Worm (Caenorhabditis elegans) whole organism, early embryonic: Measurements from ENCODE around the gene rpa-1.

ENCODE experiments used
- B0310.2 ChIP-seq: sonication (generic microtip); optimal IDR thresholded peaks from 2 replicates; lab custom pipeline; 2016; ENCODE audit warnings: mild to moderate bottlenecking, missing genetic modification characterization, missing compliant biosample characterization
- F13C5.2 ChIP-seq: sonication (generic microtip); optimal IDR thresholded peaks from 2 replicates; lab custom pipeline; 2017; ENCODE audit warnings: mild to moderate bottlenecking, missing genetic modification characterization, inconsistent platforms, missing compliant biosample characterization
- aly-1 ChIP-seq: sonication (generic microtip); optimal IDR thresholded peaks from 2 replicates; lab custom pipeline; 2016; ENCODE audit warnings: missing genetic modification characterization, missing compliant biosample characterization
- ama-1 ChIP-seq: fragments of 150-350 bp; optimal IDR thresholded peaks from 2 replicates; lab custom pipeline; 2014
- ceh-13 ChIP-seq: fragments of 200-800 bp; sonication (Bioruptor generic); optimal IDR thresholded peaks from 2 replicates; lab custom pipeline; 2018; ENCODE audit warnings: mild to moderate bottlenecking, missing genetic modification characterization, missing compliant biosample characterization
- ceh-36 ChIP-seq: sonication (generic microtip); optimal IDR thresholded peaks from 2 replicates; lab custom pipeline; 2016; ENCODE audit warnings: missing genetic modification characterization, inconsistent platforms, missing compliant biosample characterization
- ets-7 ChIP-seq: sonication (generic microtip); optimal IDR thresholded peaks from 2 replicates; lab custom pipeline; 2016; ENCODE audit warnings: missing genotype, missing genetic modification characterization, missing compliant biosample characterization
- flt-1 ChIP-seq: fragments of 200-800 bp; sonication (Bioruptor generic); IDR thresholded peaks from 2 replicates; pipeline ENCODE4 v1.3.6; 2022; ENCODE audit warnings: missing genetic modification characterization, missing compliant biosample characterization
- hmbx-1 ChIP-seq: sonication (generic microtip); optimal IDR thresholded peaks from 2 replicates; lab custom pipeline; 2016; ENCODE audit warnings: mild to moderate bottlenecking, missing genetic modification characterization, missing compliant biosample characterization
- hmg-4 ChIP-seq: fragments of 200-800 bp; sonication (Bioruptor generic); optimal IDR thresholded peaks from 2 replicates; lab custom pipeline; 2018; ENCODE audit warnings: mild to moderate bottlenecking, missing genetic modification characterization, missing compliant biosample characterization
- hnd-1 ChIP-seq: sonication (generic microtip); optimal IDR thresholded peaks from 2 replicates; lab custom pipeline; 2016; ENCODE audit warnings: missing genetic modification characterization, missing compliant biosample characterization
- pes-1 ChIP-seq: fragments of 200-800 bp; sonication (Bioruptor generic); IDR thresholded peaks from 2 replicates; pipeline ENCODE4 v1.3.6; 2022; ENCODE audit warnings: missing genetic modification reagents, missing genetic modification characterization, missing compliant biosample characterization
- scrt-1 ChIP-seq: fragments of 200-800 bp; sonication (Bioruptor generic); IDR thresholded peaks from 2 replicates; pipeline ENCODE4 v1.3.6; 2022; ENCODE audit warnings: missing genetic modification characterization, missing compliant biosample characterization
- sea-1 ChIP-seq: fragments of 200-800 bp; sonication (Bioruptor generic); conservative IDR thresholded peaks from 2 replicates; pipeline ENCODE4 v1.3.6; 2022; ENCODE audit warnings: missing genetic modification characterization, missing compliant biosample characterization
- tbx-11 ChIP-seq: fragments of 200-800 bp; sonication (Bioruptor generic); IDR thresholded peaks from 2 replicates; pipeline ENCODE4 v1.3.6; 2022; ENCODE audit warnings: missing genetic modification characterization, missing compliant biosample characterization
- tbx-37 ChIP-seq: fragments of 200-800 bp; sonication (Bioruptor generic); conservative IDR thresholded peaks from 2 replicates; pipeline ENCODE4 v1.3.6; 2022; ENCODE audit warnings: missing genetic modification reagents, missing genetic modification characterization, missing compliant biosample characterization
- tra-4 ChIP-seq: sonication (generic microtip); optimal IDR thresholded peaks from 2 replicates; lab custom pipeline; 2017; ENCODE audit warnings: missing genetic modification characterization, missing compliant biosample characterization

Gene rpa-1

DNA sequence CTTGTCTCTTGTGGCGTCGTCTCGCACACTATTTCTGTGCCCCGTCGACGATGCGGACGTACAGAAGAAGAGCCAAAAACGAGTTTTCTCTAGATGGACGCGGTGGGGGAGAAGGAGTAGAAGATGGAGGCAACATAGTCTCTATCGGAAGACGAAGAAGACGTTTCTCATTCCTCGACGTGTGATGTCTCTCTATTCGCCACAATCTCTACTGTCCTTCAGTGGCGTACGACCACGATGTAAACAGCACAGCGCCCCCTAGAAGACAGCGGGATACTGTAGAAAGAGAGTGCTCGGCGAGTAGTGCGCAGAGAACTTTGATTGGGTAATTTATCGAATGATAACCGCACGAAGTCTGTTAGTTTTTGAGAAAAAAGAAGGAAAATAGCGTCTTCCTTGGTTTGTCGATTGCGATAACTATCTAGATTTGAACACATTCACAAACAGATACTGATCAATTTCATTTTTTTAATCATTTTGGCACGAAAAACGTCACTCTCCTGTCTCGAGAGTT, 15.2 kb downstream of the rpa-1 start:
- TF ChIP-seq hmbx-1 (tag; lab: Kevin White, UChicago) (no peak), aly-1 (tag; lab: Kevin White, UChicago) (no peak), scrt-1 (GFP tag; lab: Robert Waterston, UW) (no peak), hnd-1 (no peak), ets-7 (no peak), sea-1 (GFP tag; lab: Robert Waterston, UW) (no peak), ceh-13 (GFP tag; lab: Kevin White, UChicago) (no peak), ceh-36 (no peak)

- TF ChIP-seq aly-1 (tag; lab: Kevin White, UChicago) (no peak), ceh-36 (no peak), B0310.2 (no peak), ama-1 (lab: Kevin White, UChicago) (no peak), hmg-4 (no peak)
Measured at ce11 chrII:7681898-7682297, 17.5 kb downstream of the rpa-1 start, which contains the start of gene lin-26. lin-26 (plus strand) TSS chrII:7682198.

DNA sequence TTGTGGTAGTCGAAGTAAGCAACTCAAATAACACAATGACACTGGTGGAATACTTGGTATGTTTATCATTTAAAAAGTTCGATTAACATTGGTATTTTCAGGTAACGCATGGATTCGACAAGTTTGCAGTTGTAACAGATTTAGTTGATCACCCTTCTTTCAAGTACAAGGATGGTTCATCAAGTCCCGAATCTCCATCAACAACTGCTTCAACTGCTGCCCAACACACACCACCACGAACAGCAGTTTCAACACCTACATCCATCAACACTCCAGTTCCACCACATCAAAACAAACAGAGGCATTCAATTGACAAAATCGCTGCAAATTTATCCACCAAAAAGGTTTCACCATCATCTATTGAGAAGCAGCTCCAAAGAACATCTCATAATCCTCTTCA, 18.1 kb downstream of the rpa-1 start:
- no peak for TF ChIP-seq F13C5.2
- TF ChIP-seq hmg-4 = no peak
- TF ChIP-seq tbx-11 (GFP tag; lab: Robert Waterston, UW) = no peak
- no peak for TF ChIP-seq scrt-1 (GFP tag; lab: Robert Waterston, UW)

DNA sequence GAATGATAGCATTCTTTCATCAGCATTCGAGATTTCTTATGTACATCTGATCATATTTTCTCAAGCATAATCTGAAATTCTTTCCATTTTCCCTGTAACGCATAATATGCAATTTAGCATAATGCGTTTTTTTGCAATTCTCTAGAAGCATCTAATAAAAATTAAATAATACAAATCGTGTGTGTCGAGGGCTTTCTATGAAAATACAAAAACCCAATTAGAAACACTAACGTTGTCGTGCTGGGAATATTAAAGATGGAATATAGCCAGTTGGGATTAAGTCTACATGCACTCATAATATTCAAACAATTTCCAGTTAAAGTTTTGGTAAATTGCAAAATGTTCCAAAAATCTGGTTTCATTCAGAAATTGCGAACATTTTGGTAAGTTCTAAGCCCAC, 20.2 kb downstream of the rpa-1 start, which contains the start of gene F18A1.1:
Gene F18A1.1, plus strand, starts transcription at position 301 of the 400 bp plus-strand sequence.
- TF ChIP-seq ama-1 (lab: Kevin White, UChicago) = no peak
- no peak for TF ChIP-seq sea-1 (GFP tag; lab: Robert Waterston, UW)
- no peak for TF ChIP-seq F13C5.2
- TF ChIP-seq ets-7 = no peak
- TF ChIP-seq hmg-4 = no peak
- no peak for TF ChIP-seq ceh-13 (GFP tag; lab: Kevin White, UChicago)
- TF ChIP-seq tbx-11 (GFP tag; lab: Robert Waterston, UW) = no peak
- no peak for TF ChIP-seq flt-1 (GFP tag; lab: Robert Waterston, UW)

- TF ChIP-seq tbx-37 (no peak), ceh-13 (GFP tag; lab: Kevin White, UChicago) (no peak), sea-1 (GFP tag; lab: Robert Waterston, UW) (no peak)
Measured at ce11 chrII:7690384-7690783, 26.0 kb downstream of the rpa-1 start, which contains the start of gene pid-1. pid-1 (minus strand) TSS chrII:7690556.

ce11 chrII:7693929-7694328, 29.5 kb downstream of the rpa-1 start, which contains the start of gene nhx-2:
nhx-2 (minus strand) TSS chrII:7693957.
- TF ChIP-seq ceh-13 (GFP tag; lab: Kevin White, UChicago) (no peak), hnd-1 (no peak), tbx-11 (GFP tag; lab: Robert Waterston, UW) (no peak), sea-1 (GFP tag; lab: Robert Waterston, UW) (no peak), flt-1 (GFP tag; lab: Robert Waterston, UW) (no peak), tbx-37 (no peak), aly-1 (tag; lab: Kevin White, UChicago) (no peak), B0310.2 (no peak), hmg-4 (no peak), ets-7 (no peak), ceh-36 (no peak), ama-1 (lab: Kevin White, UChicago) (no peak), F13C5.2 (no peak), tra-4 (tag; lab: Kevin White, UChicago) (no peak), scrt-1 (GFP tag; lab: Robert Waterston, UW) (no peak)

DNA sequence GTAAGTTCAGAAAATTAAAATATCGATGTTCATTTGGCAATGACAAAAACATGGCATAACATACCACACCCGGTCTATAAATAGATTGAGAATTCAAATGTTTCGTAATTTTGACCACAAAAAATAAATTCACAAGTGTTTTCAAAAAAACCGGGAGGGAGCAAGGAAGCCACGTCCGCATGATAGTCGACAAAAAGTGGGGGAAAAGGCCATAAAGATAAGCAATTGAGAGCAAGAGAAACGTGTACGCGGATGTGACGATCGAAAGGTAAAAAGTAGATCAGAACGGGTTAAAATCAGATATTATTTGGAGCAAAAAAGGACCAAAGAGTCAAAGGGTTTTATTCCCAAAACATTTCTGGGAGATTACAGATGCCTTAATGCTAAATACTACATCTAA, 30.4 kb downstream of the rpa-1 start:
- TF ChIP-seq F13C5.2 = no peak
- TF ChIP-seq sea-1 (GFP tag; lab: Robert Waterston, UW) = no peak
- TF ChIP-seq tbx-37 = no peak

DNA sequence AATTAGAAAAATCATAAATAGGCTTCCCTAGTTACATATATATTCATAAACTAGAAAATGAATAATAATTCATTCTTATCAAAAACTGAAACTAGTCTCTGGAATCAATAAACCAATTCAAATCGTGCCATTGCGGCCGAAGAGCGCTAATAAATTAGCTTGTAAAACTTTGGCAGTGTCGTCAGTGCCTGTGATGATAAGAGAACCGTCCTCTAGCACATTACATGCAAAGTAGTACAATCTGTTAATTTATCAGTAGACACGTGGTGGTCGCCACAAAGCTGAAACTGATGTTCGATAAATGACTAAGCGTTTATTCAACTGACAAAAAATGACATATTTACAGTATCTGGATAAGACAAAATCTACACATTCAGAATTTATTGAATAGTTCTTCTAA, 31.3 kb downstream of the rpa-1 start:
- TF ChIP-seq flt-1 (GFP tag; lab: Robert Waterston, UW) (no peak), ceh-13 (GFP tag; lab: Kevin White, UChicago) (no peak), ama-1 (lab: Kevin White, UChicago) (no peak), tbx-37 (no peak), scrt-1 (GFP tag; lab: Robert Waterston, UW) (no peak), sea-1 (GFP tag; lab: Robert Waterston, UW) (no peak), ets-7 (no peak), B0310.2 (no peak), ceh-36 (no peak), hmg-4 (no peak), pes-1 (GFP tag; lab: Robert Waterston, UW) (no peak), hmbx-1 (tag; lab: Kevin White, UChicago) (no peak)

- TF ChIP-seq tbx-11 (GFP tag; lab: Robert Waterston, UW) (no peak), hmg-4 (no peak), ceh-13 (GFP tag; lab: Kevin White, UChicago) (no peak), flt-1 (GFP tag; lab: Robert Waterston, UW) (no peak)
Measured at ce11 chrII:7697156-7697555, 32.8 kb downstream of the rpa-1 start.
